Worm (Caenorhabditis elegans): ENCODE results near the gene F54B3.2.

ce11 chrII:10279561-10279960 lies 9.6 kb upstream of the F54B3.2 start, which contains the start of gene ZK971.1:
- TF ChIP-seq unc-62 (GFP tag; optimal IDR thresholded peaks at IDR 0.05 in 1 of 2) (no peak), unc-62 (tag; optimal IDR thresholded peaks at IDR 0.05) (no peak), dve-1 (tag; optimal IDR thresholded peaks at IDR 0.05; ENCODE audit: insufficient read depth) (no peak), T20F7.1 (GFP tag; optimal IDR thresholded peaks at IDR 0.05) (no peak), nhr-11 (tag; optimal IDR thresholded peaks at IDR 0.05) (no peak), nhr-6 (tag; optimal IDR thresholded peaks at IDR 0.05) (no peak), aly-2 (tag; optimal IDR thresholded peaks at IDR 0.05) (no peak), Y75B8A.6 (GFP tag; IDR thresholded peaks at IDR 0.05) (no peak), R02D3.7 (tag; optimal IDR thresholded peaks at IDR 0.05) (no peak)

Measured in whole organism, L4 larva.